Worm (Caenorhabditis elegans): ENCODE data around the gene haf-2.

Gene haf-2

ce11 chrII:7340703-7341102, 15.5 kb downstream of the haf-2 start:
- TF ChIP-seq nhr-43 (tag; optimal IDR thresholded peaks at IDR 0.05; ENCODE audit: poor library complexity, severe bottlenecking): no peak
- no peak for TF ChIP-seq nhr-11 (tag; optimal IDR thresholded peaks at IDR 0.05)
- no peak for TF ChIP-seq nfya-1 (tag; optimal IDR thresholded peaks at IDR 0.05; ENCODE audit: insufficient read depth)
- no peak for TF ChIP-seq elt-3 (tag; optimal IDR thresholded peaks at IDR 0.05)
- no peak for TF ChIP-seq pqm-1 (tag; optimal IDR thresholded peaks at IDR 0.05)
- TF ChIP-seq nhr-237 (tag; optimal IDR thresholded peaks at IDR 0.05): no peak
- no peak for TF ChIP-seq elt-1 (tag; optimal IDR thresholded peaks at IDR 0.05)
- no peak for TF ChIP-seq nhr-23 (tag; optimal IDR thresholded peaks at IDR 0.05)
- no peak for TF ChIP-seq aly-2 (tag; optimal IDR thresholded peaks at IDR 0.05)
- no peak for TF ChIP-seq fkh-2 (tag; optimal IDR thresholded peaks at IDR 0.05)
- TF ChIP-seq ama-1 (optimal IDR thresholded peaks at IDR 0.05): peak; percentile 65
- no peak for TF ChIP-seq unc-62 (GFP tag; optimal IDR thresholded peaks at IDR 0.05)
- peak; percentile 73 for TF ChIP-seq pha-4 (tag; optimal IDR thresholded peaks at IDR 0.05)
- TF ChIP-seq nhr-12 (tag; optimal IDR thresholded peaks at IDR 0.05): no peak
- no peak for TF ChIP-seq R02D3.7 (tag; optimal IDR thresholded peaks at IDR 0.05)
- no peak for TF ChIP-seq ztf-11 (tag; optimal IDR thresholded peaks at IDR 0.05)

- no peak for TF ChIP-seq sea-2 (GFP tag; optimal IDR thresholded peaks at IDR 0.05)
- no peak for TF ChIP-seq nhr-11 (tag; optimal IDR thresholded peaks at IDR 0.05)
- TF ChIP-seq nhr-28 (tag; optimal IDR thresholded peaks at IDR 0.05): no peak
- no peak for TF ChIP-seq ceh-82 (tag; optimal IDR thresholded peaks at IDR 0.05)
- peak; percentile 10 for TF ChIP-seq ceh-28 (tag; optimal IDR thresholded peaks at IDR 0.05)
- TF ChIP-seq nhr-76 (tag; optimal IDR thresholded peaks at IDR 0.05): no peak
- TF ChIP-seq egl-27 (tag; optimal IDR thresholded peaks at IDR 0.05): no peak
- TF ChIP-seq aly-2 (tag; optimal IDR thresholded peaks at IDR 0.05): no peak
- peak; percentile 24 for TF ChIP-seq nhr-25 (tag; optimal IDR thresholded peaks at IDR 0.05)
- no peak for TF ChIP-seq ZK546.5 (tag; optimal IDR thresholded peaks at IDR 0.05)
- TF ChIP-seq ceh-9 (tag; optimal IDR thresholded peaks at IDR 0.05): no peak
- no peak for TF ChIP-seq elt-1 (tag; optimal IDR thresholded peaks at IDR 0.05)
- no peak for TF ChIP-seq pqm-1 (tag; optimal IDR thresholded peaks at IDR 0.05)
- TF ChIP-seq skn-1 (tag; optimal IDR thresholded peaks at IDR 0.05): no peak
- no peak for TF ChIP-seq nhr-43 (tag; optimal IDR thresholded peaks at IDR 0.05; ENCODE audit: poor library complexity, severe bottlenecking)
- TF ChIP-seq nhr-67 (tag; optimal IDR thresholded peaks at IDR 0.05): no peak
- TF ChIP-seq nhr-237 (tag; optimal IDR thresholded peaks at IDR 0.05): no peak
- TF ChIP-seq nhr-12 (tag; optimal IDR thresholded peaks at IDR 0.05): no peak
- no peak for TF ChIP-seq lin-15B (tag; optimal IDR thresholded peaks at IDR 0.05)
- no peak for TF ChIP-seq unc-39 (tag; optimal IDR thresholded peaks at IDR 0.05)
- peak; percentile 50 for TF ChIP-seq nhr-23 (tag; optimal IDR thresholded peaks at IDR 0.05)
- TF ChIP-seq jun-1 (tag; optimal IDR thresholded peaks at IDR 0.05): no peak
- no peak for TF ChIP-seq nhr-77 (tag; optimal IDR thresholded peaks at IDR 0.05)
- no peak for TF ChIP-seq ztf-11 (tag; optimal IDR thresholded peaks at IDR 0.05)
- peak; percentile 35 for TF ChIP-seq nfya-1 (tag; optimal IDR thresholded peaks at IDR 0.05; ENCODE audit: insufficient read depth)
- TF ChIP-seq mml-1 (tag; optimal IDR thresholded peaks at IDR 0.05): no peak
- no peak for TF ChIP-seq pha-4 (tag; optimal IDR thresholded peaks at IDR 0.05)
- TF ChIP-seq elt-3 (tag; optimal IDR thresholded peaks at IDR 0.05): peak in 1 of 3 experiments; percentile 56
- TF ChIP-seq eor-1 (tag; optimal IDR thresholded peaks at IDR 0.05): no peak
- TF ChIP-seq egl-5 (tag; optimal IDR thresholded peaks at IDR 0.05): no peak
- no peak for TF ChIP-seq daf-12 (tag; optimal IDR thresholded peaks at IDR 0.05)
- no peak for TF ChIP-seq zag-1 (tag; optimal IDR thresholded peaks at IDR 0.05)
- TF ChIP-seq fkh-10 (GFP tag; optimal IDR thresholded peaks at IDR 0.05): no peak
- TF ChIP-seq hmg-11 (tag; optimal IDR thresholded peaks at IDR 0.05): no peak
- TF ChIP-seq elt-2 (tag; optimal IDR thresholded peaks at IDR 0.05): no peak
- TF ChIP-seq lsy-12 (tag; optimal IDR thresholded peaks at IDR 0.05): no peak
- no peak for TF ChIP-seq tbx-2 (tag; optimal IDR thresholded peaks at IDR 0.05)
- TF ChIP-seq R02D3.7 (tag; optimal IDR thresholded peaks at IDR 0.05): no peak
- TF ChIP-seq fos-1 (tag; optimal IDR thresholded peaks at IDR 0.05): no peak
- TF ChIP-seq ama-1 (optimal IDR thresholded peaks at IDR 0.05): peak; percentile 52
- TF ChIP-seq ceh-16 (tag; optimal IDR thresholded peaks at IDR 0.05): no peak
- no peak for TF ChIP-seq unc-62 (GFP tag; optimal IDR thresholded peaks at IDR 0.05)
These were observed 17.2 kb downstream of the haf-2 start, which contains the start of gene nhr-21 for ce11 chrII:7338995-7339394. TSS of gene nhr-21 (plus strand) at chrII:7339229.
